Fruit fly (Drosophila melanogaster): Measurements from ENCODE around the gene CG42300.

CG42300 gene

DNA sequence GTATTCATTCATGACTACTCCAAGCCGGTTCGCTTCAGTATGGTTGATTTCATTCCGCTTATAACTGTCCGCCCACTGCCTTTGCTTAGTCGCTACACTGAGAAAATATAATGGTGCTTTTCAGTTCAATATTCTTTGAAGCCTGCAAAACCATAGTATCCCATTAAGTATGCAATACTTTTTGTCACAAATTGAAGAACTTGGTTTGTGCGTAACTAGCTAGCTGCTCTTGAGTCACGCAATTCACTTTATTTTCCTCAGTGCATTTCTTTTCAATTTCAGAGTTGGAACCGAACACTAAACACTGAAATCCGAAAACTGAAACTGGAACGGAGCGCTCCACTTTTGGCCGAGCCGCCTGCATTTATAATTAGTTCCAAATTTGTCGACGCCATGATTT lies 43.9 kb upstream of the CG42300 start (continued):
- TF ChIP-seq maf-S (GFP tag; optimal IDR thresholded peaks at IDR 0.05), result peak; percentile 34
- peak; percentile 29 for TF ChIP-seq jumu (GFP tag; optimal IDR thresholded peaks at IDR 0.05)
- TF ChIP-seq chm (GFP tag; IDR thresholded peaks at IDR 0.05), result no peak
- no peak for TF ChIP-seq hth (optimal IDR thresholded peaks at IDR 0.05)
- TF ChIP-seq CG14014 (GFP tag; IDR thresholded peaks at IDR 0.05), result peak; percentile 57
- TF ChIP-seq CG7357 (GFP tag; IDR thresholded peaks at IDR 0.05), result no peak
- peak; percentile 77 for TF ChIP-seq HLH3B (GFP tag; IDR thresholded peaks at IDR 0.05)
- no peak for TF ChIP-seq fd102C (GFP tag; optimal IDR thresholded peaks at IDR 0.05)
- TF ChIP-seq dan (GFP tag; IDR thresholded peaks at IDR 0.05), result no peak
- peak; percentile 62; the same call in 2 of the 3 replicates for TF ChIP-seq Mrtf (GFP tag; IDR thresholded peaks at IDR 0.05)
- TF ChIP-seq insv (GFP tag; optimal IDR thresholded peaks at IDR 0.05), result no peak
- TF ChIP-seq tna (GFP tag; IDR thresholded peaks at IDR 0.05; ENCODE audit: partially characterized antibody), result no peak
- no peak for TF ChIP-seq CG17186 (GFP tag; optimal IDR thresholded peaks at IDR 0.05)
- peak; percentile 74; the same call in 2 of the 3 replicates for TF ChIP-seq ci (GFP tag; IDR thresholded peaks at IDR 0.05)
- TF ChIP-seq Ssrp (tag; optimal IDR thresholded peaks at IDR 0.05), result peak; percentile 27
- no peak for TF ChIP-seq CG43689 (GFP tag; IDR thresholded peaks at IDR 0.05)
- TF ChIP-seq CG8281 (tag; optimal IDR thresholded peaks at IDR 0.05), result peak; percentile 5
- TF ChIP-seq CG9932 (GFP tag; IDR thresholded peaks at IDR 0.05), result peak; percentile 59
- no peak for TF ChIP-seq CkIIα-i1 (GFP tag; IDR thresholded peaks at IDR 0.05)
- peak; percentile 31 for TF ChIP-seq CG31365 (tag; optimal IDR thresholded peaks at IDR 0.05)
- TF ChIP-seq CG7372 (GFP tag; IDR thresholded peaks at IDR 0.05), result peak; percentile 67; the same call in 1 of the 2 replicates
- no peak for TF ChIP-seq CG10565 (GFP tag; optimal IDR thresholded peaks at IDR 0.05)
- TF ChIP-seq Bdp1 (GFP tag; optimal IDR thresholded peaks at IDR 0.05), result no peak
- TF ChIP-seq CG12769 (tag; optimal IDR thresholded peaks at IDR 0.05), result peak; percentile 77
- no peak for TF ChIP-seq D (optimal IDR thresholded peaks at IDR 0.05)
- TF ChIP-seq D (GFP tag; optimal IDR thresholded peaks at IDR 0.05), result no peak
- no peak for TF ChIP-seq CG2199 (GFP tag; IDR thresholded peaks at IDR 0.05)
- peak; percentile 46 for TF ChIP-seq CG2712 (tag; optimal IDR thresholded peaks at IDR 0.05)
- no peak for TF ChIP-seq vnd (GFP tag; IDR thresholded peaks at IDR 0.05; ENCODE audit: partially characterized antibody)
- peak; percentile 37 for TF ChIP-seq CG1233 (GFP tag; optimal IDR thresholded peaks at IDR 0.05)
- TF ChIP-seq oc (tag; optimal IDR thresholded peaks at IDR 0.05), result peak; percentile 5
- peak; percentile 45 for TF ChIP-seq NfI (GFP tag; optimal IDR thresholded peaks at IDR 0.05)
- no peak for TF ChIP-seq salm (tag; optimal IDR thresholded peaks at IDR 0.05)
- peak; percentile 49 for TF ChIP-seq CG7786 (GFP tag; optimal IDR thresholded peaks at IDR 0.05)
- TF ChIP-seq Sin3A (optimal IDR thresholded peaks at IDR 0.05), result no peak
- peak; percentile 19 for TF ChIP-seq CG17802 (tag; optimal IDR thresholded peaks at IDR 0.05)
- no peak for TF ChIP-seq nau (GFP tag; optimal IDR thresholded peaks at IDR 0.05)
- no peak for TF ChIP-seq crp (GFP tag; optimal IDR thresholded peaks at IDR 0.05)
- TF ChIP-seq CG11560 (tag; IDR thresholded peaks at IDR 0.05), result peak; percentile 47; the same call in 1 of the 3 replicates
- TF ChIP-seq CG30403 (GFP tag; optimal IDR thresholded peaks at IDR 0.05), result peak; percentile 47
- no peak for TF ChIP-seq CG6791 (GFP tag; IDR thresholded peaks at IDR 0.05; ENCODE audit: partially characterized antibody)
- TF ChIP-seq Deaf1 (tag; optimal IDR thresholded peaks at IDR 0.05), result peak; percentile 15
- TF ChIP-seq yki (optimal IDR thresholded peaks at IDR 0.05), result no peak
- TF ChIP-seq mam (GFP tag; optimal IDR thresholded peaks at IDR 0.05), result peak; percentile 53
- TF ChIP-seq pum (GFP tag; optimal IDR thresholded peaks at IDR 0.05), result peak; percentile 54
- peak; percentile 49; the same call in 1 of the 2 replicates for TF ChIP-seq sob (GFP tag; IDR thresholded peaks at IDR 0.05)
- 0 out of 3 replicates have a peak, but pooled peaks have one; percentile 35 for TF ChIP-seq H15 (GFP tag; IDR thresholded peaks at IDR 0.05)
- peak; percentile 67 for TF ChIP-seq row (GFP tag; IDR thresholded peaks at IDR 0.05)
- peak; percentile 65 for TF ChIP-seq CG6689 (GFP tag; IDR thresholded peaks at IDR 0.05)
- peak; percentile 95 for TF ChIP-seq Ets65A (GFP tag)
- TF ChIP-seq CG7556 (GFP tag; optimal IDR thresholded peaks at IDR 0.05), result peak; percentile 35
- TF ChIP-seq croc (GFP tag; conservative IDR thresholded peaks at IDR 0.05), result 0 out of 3 replicates have a peak, but pooled peaks have one; percentile 14
- TF ChIP-seq disco-r (GFP tag; optimal IDR thresholded peaks at IDR 0.05), result no peak

Measured in whole organism, embryonic.